Fruit fly (Drosophila melanogaster) whole organism, prepupa: ENCODE results near the gene Prp31.

Source experiments
- CG11294 ChIP-seq: fragments of 200-800 bp; sonication (Bioruptor generic); IDR thresholded peaks from 2 replicates; pipeline ENCODE4 v1.3.6; 2022; ENCODE audit warnings: missing biosample characterization, missing genetic modification characterization
- CG11762 ChIP-seq: fragments of 200-800 bp; sonication (Bioruptor generic); optimal IDR thresholded peaks from 3 replicates; lab custom pipeline; 2016; ENCODE audit warnings: missing biosample characterization, missing genetic modification characterization; ENCODE audit not compliant: insufficient read depth
- CG34406 ChIP-seq: fragments of 200-800 bp; sonication (Bioruptor generic); optimal IDR thresholded peaks from 3 replicates; lab custom pipeline; 2016; ENCODE audit warnings: missing biosample characterization, missing genetic modification characterization
- CG8319 ChIP-seq: fragments of 200-800 bp; sonication (Bioruptor generic); optimal IDR thresholded peaks from 3 replicates; lab custom pipeline; 2016; ENCODE audit warnings: missing biosample characterization, missing genetic modification characterization
- Eip93F ChIP-seq: fragments of 200-800 bp; sonication (Bioruptor generic); optimal IDR thresholded peaks from 2 replicates; lab custom pipeline; 2016; ENCODE audit warnings: missing biosample characterization, mild to moderate bottlenecking, missing genetic modification characterization
- Hr39 ChIP-seq: fragments of 200-800 bp; sonication (Bioruptor generic); optimal IDR thresholded peaks from 2 replicates; lab custom pipeline; 2016; ENCODE audit warnings: missing biosample characterization, missing genetic modification characterization
- OdsH ChIP-seq: fragments of 200-800 bp; sonication (Bioruptor generic); optimal IDR thresholded peaks from 3 replicates; lab custom pipeline; 2016; ENCODE audit warnings: missing biosample characterization, missing genetic modification characterization
- Sox102F ChIP-seq: fragments of 200-800 bp; sonication (Bioruptor generic); optimal IDR thresholded peaks from 2 replicates; lab custom pipeline; 2016; ENCODE audit warnings: missing biosample characterization, mild to moderate bottlenecking, missing genetic modification characterization
- salr ChIP-seq, 2 experiments: fragments of 200-800 bp; sonication (Bioruptor generic); optimal IDR thresholded peaks; 3 replicates each; lab custom pipeline; 2016 to 2018; ENCODE audit warnings: missing biosample characterization in 2 of 2, missing genetic modification characterization in 2 of 2, mild to moderate bottlenecking in 1 of 2
- svp ChIP-seq: fragments of 200-800 bp; sonication (Bioruptor generic); peaks from one replicate; lab custom pipeline; 2016; ENCODE audit warnings: missing biosample characterization, missing genetic modification characterization
- vri ChIP-seq: fragments of 200-800 bp; sonication (Bioruptor generic); optimal IDR thresholded peaks from 3 replicates; lab custom pipeline; 2016; ENCODE audit warnings: missing biosample characterization, mild to moderate bottlenecking, missing genetic modification characterization

dm6 chr3L:15141118-15142003 lies 17.5 kb upstream of the Prp31 start:
- TF ChIP-seq CG11294 (no peak), vri (GFP tag; lab: Kevin White, UChicago) (peak; percentile 55), OdsH (GFP tag; lab: Kevin White, UChicago) (no peak), CG8319 (GFP tag; lab: Kevin White, UChicago) (no peak), CG11762 (no peak), CG34406 (GFP tag; lab: Kevin White, UChicago) (no peak), Sox102F (GFP tag; lab: Kevin White, UChicago) (no peak), salr (GFP tag; optimal IDR thresholded peaks at IDR 0.05; lab: Kevin White, UChicago) (peak in 1 of 2 experiments; percentile 18), svp (no peak), Eip93F (no peak), Hr39 (peak; percentile 11)
